Worm (Caenorhabditis elegans) whole organism, L2 larva: Measurements from ENCODE around the gene pacs-1.

Experiments used
- ama-1 ChIP-seq: fragments of 150-350 bp; optimal IDR thresholded peaks from 2 replicates; lab custom pipeline; 2018; ENCODE audit warnings: inconsistent platforms
- elt-3 ChIP-seq: sonication (generic microtip); optimal IDR thresholded peaks from 2 replicates; lab custom pipeline; 2017; ENCODE audit warnings: missing biosample characterization, missing genetic modification characterization
- lsy-2 ChIP-seq, 2 experiments: fragments of 150-350 bp in 1 of 2; sonication (generic microtip) in 1 of 2; optimal IDR thresholded peaks; 2 replicates each; lab custom pipeline; 2014 to 2017; ENCODE audit warnings: missing biosample characterization in 2 of 2, missing genetic modification characterization in 2 of 2
- unc-62 ChIP-seq: fragments of 150-350 bp; optimal IDR thresholded peaks from 2 replicates; lab custom pipeline; 2014; ENCODE audit warnings: missing biosample characterization, missing genetic modification reagents, missing genetic modification characterization

- TF ChIP-seq elt-3 (tag; lab: Kevin White, UChicago) (no peak), ama-1 (lab: Kevin White, UChicago) (no peak), unc-62 (GFP tag; lab: Kevin White, UChicago) (no peak), lsy-2 (tag; optimal IDR thresholded peaks at IDR 0.05; lab: Kevin White, UChicago) (no peak)
These were observed 3.5 kb downstream of the pacs-1 start, which contains the start of gene mdt-27 for ce11 chrV:9213554-9213953.
